Worm (Caenorhabditis elegans): ENCODE measurements around the gene nape-2.
A peak's percentile ranks its signal among the peaks of the same experiment; 100 is the strongest.

The nape-2 gene

DNA sequence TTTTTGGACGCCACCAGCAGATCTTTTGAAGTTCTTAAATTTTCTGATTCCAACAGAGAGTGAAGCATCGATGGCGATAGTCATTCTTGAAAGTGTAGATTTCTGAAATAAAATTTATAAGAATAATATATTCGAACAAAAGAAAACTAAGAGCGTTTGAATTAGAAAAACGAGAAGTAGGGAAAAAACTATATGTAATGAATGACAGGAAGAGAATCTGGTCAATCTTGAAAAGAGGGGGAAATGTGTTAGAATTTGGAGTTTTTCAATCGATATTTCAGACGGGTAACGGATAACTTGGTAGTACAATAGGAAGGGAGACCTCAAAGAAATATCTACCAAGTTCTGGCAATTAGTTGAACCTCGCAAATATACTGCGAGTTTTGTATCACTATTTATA is 38.2 kb downstream of the nape-2 start, which contains the start of gene Y37E11AL.9:
Gene Y37E11AL.9 (minus strand): TSS at position 101 of the 400 bp plus-strand sequence.
- TF ChIP-seq unc-130 (tag; optimal IDR thresholded peaks at IDR 0.05) = no peak
- TF ChIP-seq ztf-11 (tag; optimal IDR thresholded peaks at IDR 0.05) = no peak
- TF ChIP-seq elt-2 (tag; optimal IDR thresholded peaks at IDR 0.05) = no peak
- TF ChIP-seq lir-3 (tag; optimal IDR thresholded peaks at IDR 0.05; ENCODE audit: poor library complexity) = no peak
- TF ChIP-seq fkh-10 (GFP tag; optimal IDR thresholded peaks at IDR 0.05) = no peak
- no peak for TF ChIP-seq isw-1 (GFP tag; IDR thresholded peaks at IDR 0.05)
- no peak for TF ChIP-seq ceh-8 (GFP tag; optimal IDR thresholded peaks at IDR 0.05)
- no peak for TF ChIP-seq fkh-4 (tag; optimal IDR thresholded peaks at IDR 0.05; ENCODE audit: borderline replicate concordance)
- TF ChIP-seq egl-13 (tag; optimal IDR thresholded peaks at IDR 0.05) = no peak
- no peak for TF ChIP-seq nhr-71 (tag; optimal IDR thresholded peaks at IDR 0.05)
- no peak for TF ChIP-seq ceh-82 (tag; optimal IDR thresholded peaks at IDR 0.05)
- no peak for TF ChIP-seq lin-35 (GFP tag; optimal IDR thresholded peaks at IDR 0.05)
- no peak for TF ChIP-seq dsc-1 (tag; optimal IDR thresholded peaks at IDR 0.05)
- no peak for TF ChIP-seq grh-1 (GFP tag; IDR thresholded peaks at IDR 0.05)
- no peak for TF ChIP-seq elt-3 (tag; optimal IDR thresholded peaks at IDR 0.05)
- no peak for TF ChIP-seq ces-1 (GFP tag; optimal IDR thresholded peaks at IDR 0.05)
- TF ChIP-seq mab-9 (GFP tag; IDR thresholded peaks at IDR 0.05) = no peak
- TF ChIP-seq efl-3 (GFP tag; optimal IDR thresholded peaks at IDR 0.05) = no peak
- no peak for TF ChIP-seq pqm-1 (tag; optimal IDR thresholded peaks at IDR 0.05)
- no peak for TF ChIP-seq mep-1 (tag; optimal IDR thresholded peaks at IDR 0.05)

DNA sequence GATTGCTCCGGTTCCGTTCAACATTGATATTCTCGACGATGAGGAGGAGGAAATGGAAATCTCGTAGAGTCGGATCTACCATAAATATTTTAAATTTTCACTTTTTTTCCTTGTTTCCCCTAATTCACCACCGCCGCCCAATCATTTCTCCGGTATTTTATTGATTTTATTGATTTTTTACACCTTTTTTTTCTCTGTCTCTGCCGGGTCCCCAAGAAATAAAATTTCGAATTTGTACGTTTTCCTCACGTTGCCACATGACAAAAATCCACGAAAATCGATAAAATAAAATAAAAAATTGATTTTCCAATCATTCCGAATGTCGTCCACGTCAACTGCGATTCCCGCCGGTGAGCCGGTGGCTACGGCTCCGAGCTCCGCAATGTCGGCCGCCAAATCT is 40.5 kb downstream of the nape-2 start, which contains the start of gene Y37E11AL.2:
Gene Y37E11AL.2 (plus strand): TSS at position 301 of the 400 bp plus-strand sequence.
- TF ChIP-seq unc-130 (tag; optimal IDR thresholded peaks at IDR 0.05) (no peak), ces-1 (GFP tag; optimal IDR thresholded peaks at IDR 0.05) (no peak), mdl-1 (tag; optimal IDR thresholded peaks at IDR 0.05) (no peak)

DNA sequence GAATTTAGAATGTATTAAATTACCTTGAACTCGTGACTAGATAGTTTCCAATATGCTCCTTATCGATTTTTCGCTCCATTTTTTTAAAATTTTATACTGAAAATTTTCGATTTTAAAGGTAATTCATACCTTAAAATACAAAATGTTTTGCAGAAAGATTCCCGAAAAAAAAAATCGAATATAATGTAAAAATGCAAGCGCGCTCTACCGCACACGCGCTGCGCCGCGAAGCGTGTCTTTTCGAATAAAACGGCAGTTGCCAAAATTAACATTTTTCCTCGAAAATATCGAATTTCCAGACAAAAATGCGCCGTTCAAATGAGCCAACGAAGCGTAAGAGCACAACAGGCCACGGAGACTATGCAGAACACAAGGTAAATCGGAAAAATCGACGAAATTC is 44.1 kb downstream of the nape-2 start, which contains the start of the genes taf-6.2 and Y37E11AL.3:
Gene taf-6.2 (minus strand): TSS at position 96 of the 400 bp plus-strand sequence.
Gene Y37E11AL.3 (plus strand): TSS at position 298 of the 400 bp plus-strand sequence.
- TF ChIP-seq tbx-2 (tag; optimal IDR thresholded peaks at IDR 0.05) = peak; percentile 58
- TF ChIP-seq F16B12.6 (tag; optimal IDR thresholded peaks at IDR 0.05) = peak; percentile 52
- no peak; the same call in 1 of the 2 replicates for TF ChIP-seq nhr-19 (GFP tag; conservative IDR thresholded peaks at IDR 0.05)
- peak; percentile 90 to 96 for TF ChIP-seq lin-35 (GFP tag; optimal IDR thresholded peaks at IDR 0.05)
- TF ChIP-seq ama-1 (optimal IDR thresholded peaks at IDR 0.05) = no peak
- TF ChIP-seq ztf-11 (tag; optimal IDR thresholded peaks at IDR 0.05) = no peak
- TF ChIP-seq egl-13 (tag; optimal IDR thresholded peaks at IDR 0.05) = no peak
- no peak for TF ChIP-seq hlh-4 (tag; optimal IDR thresholded peaks at IDR 0.05)
- TF ChIP-seq elt-2 (tag; optimal IDR thresholded peaks at IDR 0.05) = no peak
- no peak for TF ChIP-seq unc-62 (GFP tag; optimal IDR thresholded peaks at IDR 0.05)
- peak; percentile 64 for TF ChIP-seq lin-15B (tag; optimal IDR thresholded peaks at IDR 0.05)
- TF ChIP-seq tlp-1 (tag; optimal IDR thresholded peaks at IDR 0.05) = no peak
- TF ChIP-seq C34B4.2 (tag; optimal IDR thresholded peaks at IDR 0.05) = no peak
- no peak for TF ChIP-seq Y116A8C.19 (tag; optimal IDR thresholded peaks at IDR 0.05; ENCODE audit: borderline replicate concordance)
- TF ChIP-seq hpl-2 (GFP tag; optimal IDR thresholded peaks at IDR 0.05) = no peak
- no peak for TF ChIP-seq efl-3 (GFP tag; optimal IDR thresholded peaks at IDR 0.05)
- TF ChIP-seq isw-1 (GFP tag; IDR thresholded peaks at IDR 0.05) = peak; percentile 37; the same call in 1 of the 2 replicates
- no peak for TF ChIP-seq ceh-88 (GFP tag; IDR thresholded peaks at IDR 0.05)
- no peak for TF ChIP-seq pqm-1 (tag; optimal IDR thresholded peaks at IDR 0.05)
- no peak for TF ChIP-seq lin-39 (tag; optimal IDR thresholded peaks at IDR 0.05)
- TF ChIP-seq C16A3.4 (tag; optimal IDR thresholded peaks at IDR 0.05) = peak; percentile 77
- no peak for TF ChIP-seq nhr-12 (tag; optimal IDR thresholded peaks at IDR 0.05)
- peak; percentile 41 for TF ChIP-seq irx-1 (tag; optimal IDR thresholded peaks at IDR 0.05)
- no peak for TF ChIP-seq lin-14 (GFP tag; optimal IDR thresholded peaks at IDR 0.05)
- TF ChIP-seq lir-3 (tag; optimal IDR thresholded peaks at IDR 0.05; ENCODE audit: poor library complexity) = no peak
- TF ChIP-seq mab-9 (GFP tag; IDR thresholded peaks at IDR 0.05) = no peak
- peak; percentile 68 to 83 for TF ChIP-seq lsy-2 (tag; optimal IDR thresholded peaks at IDR 0.05)
- TF ChIP-seq ztf-4 (tag; optimal IDR thresholded peaks at IDR 0.05) = no peak
- TF ChIP-seq aha-1 (tag; optimal IDR thresholded peaks at IDR 0.05) = no peak
- peak; percentile 68 for TF ChIP-seq mep-1 (tag; optimal IDR thresholded peaks at IDR 0.05)
- TF ChIP-seq fkh-8 (tag; optimal IDR thresholded peaks at IDR 0.05) = peak; percentile 5
- peak; percentile 0 to 69 (median 60) for TF ChIP-seq ceh-82 (tag; optimal IDR thresholded peaks at IDR 0.05)
- TF ChIP-seq xbp-1 (tag; optimal IDR thresholded peaks at IDR 0.05) = peak; percentile 67
- TF ChIP-seq vab-15 (tag; optimal IDR thresholded peaks at IDR 0.05) = no peak
- TF ChIP-seq elt-3 (tag; optimal IDR thresholded peaks at IDR 0.05) = peak in 1 of 6 experiments; percentile 22
- TF ChIP-seq skn-1 (tag; optimal IDR thresholded peaks at IDR 0.05) = peak; percentile 18
- TF ChIP-seq pax-3 (tag; optimal IDR thresholded peaks at IDR 0.05) = no peak
- no peak for TF ChIP-seq nhr-76 (tag; optimal IDR thresholded peaks at IDR 0.05)
- TF ChIP-seq fkh-4 (tag; optimal IDR thresholded peaks at IDR 0.05; ENCODE audit: borderline replicate concordance) = peak; percentile 12

Measured in whole organism, L1 larva.